Fruit fly (Drosophila melanogaster) whole organism, embryonic: ENCODE results near the gene zuc.

Experiments
- CG10979 ChIP-seq: fragments of 200-800 bp; sonication (Bioruptor generic); optimal IDR thresholded peaks from 2 replicates; lab custom pipeline; 2018; ENCODE audit warnings: missing biosample characterization, mild to moderate bottlenecking, missing genetic modification characterization, moderate library complexity
- CG8359 ChIP-seq: fragments of 200-800 bp; sonication (Bioruptor generic); optimal IDR thresholded peaks from 2 replicates; lab custom pipeline; 2017; ENCODE audit warnings: missing biosample characterization, mild to moderate bottlenecking, missing genetic modification characterization, borderline replicate concordance
- Dll ChIP-seq: fragments of 200-800 bp; sonication (Bioruptor generic); IDR thresholded peaks from 4 replicates; pipeline ENCODE4 v1.3.6; 2022; ENCODE audit warnings: missing biosample characterization, missing genetic modification characterization; ENCODE audit not compliant: partially characterized antibody
- Tbp ChIP-seq: fragments of >200 bp; optimal IDR thresholded peaks from 2 replicates; lab custom pipeline; 2018; ENCODE audit warnings: missing biosample characterization, missing genetic modification characterization
- bowl ChIP-seq: fragments of 200-800 bp; sonication (Bioruptor generic); IDR thresholded peaks from 2 replicates; pipeline ENCODE4 v1.3.6; 2022; ENCODE audit warnings: missing biosample characterization, missing genetic modification characterization
- nau ChIP-seq: fragments of 200-800 bp; sonication (Bioruptor generic); optimal IDR thresholded peaks from 3 replicates; lab custom pipeline; 2017; ENCODE audit warnings: missing biosample characterization, mild to moderate bottlenecking, missing genetic modification characterization, missing genetic modification reagents
- nom ChIP-seq: fragments of 200-800 bp; sonication (Bioruptor generic); optimal IDR thresholded peaks from 2 replicates; lab custom pipeline; 2017; ENCODE audit warnings: missing biosample characterization, missing genetic modification characterization, mild to moderate bottlenecking, moderate library complexity, missing genetic modification reagents
- unpg ChIP-seq: fragments of 200-800 bp; sonication (Bioruptor generic); optimal IDR thresholded peaks from 3 replicates; lab custom pipeline; 2018; ENCODE audit warnings: missing biosample characterization, mild to moderate bottlenecking, missing genetic modification characterization, moderate library complexity

- TF ChIP-seq unpg (GFP tag; lab: Kevin White, UChicago), result peak; percentile 24
- no peak for TF ChIP-seq bowl
- peak; percentile 95 for TF ChIP-seq nom (GFP tag; lab: Kevin White, UChicago)
- TF ChIP-seq Tbp (GFP tag; lab: Kevin White, UChicago), result no peak
- TF ChIP-seq CG10979, result peak; percentile 50
- TF ChIP-seq Dll (GFP tag; lab: Robert Waterston, UW), result no peak
- peak; percentile 100 for TF ChIP-seq CG8359 (GFP tag; lab: Kevin White, UChicago)
- peak; percentile 84 for TF ChIP-seq nau (GFP tag; lab: Kevin White, UChicago)
Measured at dm6 chr2L:12007331-12007791, 17.7 kb upstream of the zuc start.
